Worm (Caenorhabditis elegans) whole organism, mixed stage, embryonic: ENCODE measurements around the gene F52C6.2.

Experiments
- M03D4.4 ChIP-seq: sonication (generic microtip); optimal IDR thresholded peaks from 2 replicates; lab custom pipeline; 2017; ENCODE audit warnings: mild to moderate bottlenecking, missing genetic modification characterization, missing compliant biosample characterization
- bed-3 ChIP-seq: fragments of 200-800 bp; sonication (Bioruptor generic); optimal IDR thresholded peaks from 3 replicates; lab custom pipeline; 2018; ENCODE audit warnings: mild to moderate bottlenecking, missing genetic modification characterization, moderate library complexity, missing compliant biosample characterization
- blmp-1 ChIP-seq: fragments of 150-350 bp; optimal IDR thresholded peaks from 2 replicates; lab custom pipeline; 2014; ENCODE audit warnings: missing biosample characterization, missing genetic modification characterization
- ceh-39 ChIP-seq: fragments of 150-350 bp; optimal IDR thresholded peaks from 2 replicates; lab custom pipeline; 2014; ENCODE audit warnings: missing biosample characterization, missing genetic modification characterization
- ceh-83 ChIP-seq: fragments of 200-800 bp; sonication (Bioruptor generic); optimal IDR thresholded peaks from 2 replicates; lab custom pipeline; 2018; ENCODE audit warnings: mild to moderate bottlenecking, missing genetic modification characterization, missing compliant biosample characterization
- ces-1 ChIP-seq: fragments of 150-350 bp; optimal IDR thresholded peaks from 2 replicates; lab custom pipeline; 2014; ENCODE audit warnings: missing biosample characterization, missing genetic modification reagents, missing genetic modification characterization
- drap-1 ChIP-seq: fragments of 200-800 bp; sonication (Bioruptor generic); optimal IDR thresholded peaks from 3 replicates; lab custom pipeline; 2018; ENCODE audit warnings: mild to moderate bottlenecking, missing genetic modification characterization, missing compliant biosample characterization
- elt-1 ChIP-seq: sonication (generic microtip); optimal IDR thresholded peaks from 2 replicates; lab custom pipeline; 2017; ENCODE audit warnings: missing genetic modification characterization, mild to moderate bottlenecking, missing compliant biosample characterization, antibody characterized with exemption, moderate library complexity, borderline replicate concordance; ENCODE audit not compliant: insufficient read depth
- elt-3 ChIP-seq: fragments of 150-350 bp; optimal IDR thresholded peaks from 2 replicates; lab custom pipeline; 2014; ENCODE audit warnings: missing biosample characterization, missing genetic modification characterization
- flh-1 ChIP-seq: fragments of 200-800 bp; sonication (Bioruptor generic); optimal IDR thresholded peaks from 2 replicates; lab custom pipeline; 2018; ENCODE audit warnings: mild to moderate bottlenecking, missing genetic modification characterization, moderate library complexity, missing compliant biosample characterization
- ham-2 ChIP-seq: fragments of 200-800 bp; sonication (Bioruptor generic); optimal IDR thresholded peaks from 2 replicates; lab custom pipeline; 2018; ENCODE audit warnings: mild to moderate bottlenecking, missing genetic modification characterization, missing compliant biosample characterization
- lin-13 ChIP-seq: fragments of 150-350 bp; optimal IDR thresholded peaks from 2 replicates; lab custom pipeline; 2014; ENCODE audit warnings: missing biosample characterization, missing genetic modification characterization
- lin-32 ChIP-seq: fragments of 200-800 bp; sonication (Bioruptor generic); optimal IDR thresholded peaks from 2 replicates; lab custom pipeline; 2018; ENCODE audit warnings: mild to moderate bottlenecking, missing genetic modification characterization, missing compliant biosample characterization
- lsy-2 ChIP-seq: fragments of 150-350 bp; optimal IDR thresholded peaks from 2 replicates; lab custom pipeline; 2014; ENCODE audit warnings: missing biosample characterization, missing genetic modification characterization
- mab-5 ChIP-seq: fragments of 150-350 bp; optimal IDR thresholded peaks from 2 replicates; lab custom pipeline; 2014; ENCODE audit warnings: missing biosample characterization, missing genetic modification characterization
- mep-1 ChIP-seq: fragments of 150-350 bp; optimal IDR thresholded peaks from 2 replicates; lab custom pipeline; 2017; ENCODE audit warnings: missing biosample characterization, missing genetic modification reagents, missing genetic modification characterization, inconsistent platforms
- mls-2 ChIP-seq: sonication (generic microtip); optimal IDR thresholded peaks from 2 replicates; lab custom pipeline; 2016; ENCODE audit warnings: mild to moderate bottlenecking, missing genetic modification characterization, moderate library complexity, missing compliant biosample characterization
- nhr-12 ChIP-seq: fragments of 150-350 bp; optimal IDR thresholded peaks from 2 replicates; lab custom pipeline; 2014; ENCODE audit warnings: missing biosample characterization, missing genetic modification characterization
- nhr-2 ChIP-seq: fragments of 150-350 bp; optimal IDR thresholded peaks from 2 replicates; lab custom pipeline; 2014; ENCODE audit warnings: missing biosample characterization, missing genetic modification characterization
- nhr-237 ChIP-seq: fragments of 150-350 bp; optimal IDR thresholded peaks from 2 replicates; lab custom pipeline; 2014; ENCODE audit warnings: missing biosample characterization, missing genetic modification characterization
- nhr-28 ChIP-seq: fragments of 150-350 bp; optimal IDR thresholded peaks from 2 replicates; lab custom pipeline; 2014; ENCODE audit warnings: missing biosample characterization, missing genetic modification characterization
- sem-2 ChIP-seq: fragments of 200-800 bp; sonication (Bioruptor generic); optimal IDR thresholded peaks from 2 replicates; lab custom pipeline; 2018; ENCODE audit warnings: mild to moderate bottlenecking, missing genetic modification characterization, missing compliant biosample characterization
- snpc-4 ChIP-seq: fragments of 150-350 bp; optimal IDR thresholded peaks from 2 replicates; lab custom pipeline; 2014; ENCODE audit warnings: missing biosample characterization, missing genetic modification characterization
- sptf-1 ChIP-seq: sonication (generic microtip); optimal IDR thresholded peaks from 2 replicates; lab custom pipeline; 2017; ENCODE audit warnings: mild to moderate bottlenecking, missing genetic modification characterization, moderate library complexity, missing compliant biosample characterization
- unc-120 ChIP-seq: sonication (generic microtip); optimal IDR thresholded peaks from 2 replicates; lab custom pipeline; 2017; ENCODE audit warnings: missing genetic modification characterization, missing compliant biosample characterization; ENCODE audit not compliant: poor library complexity, severe bottlenecking
- unc-39 ChIP-seq: fragments of 150-350 bp; optimal IDR thresholded peaks from 2 replicates; lab custom pipeline; 2014; ENCODE audit warnings: missing biosample characterization, missing genetic modification characterization
- unc-62 ChIP-seq: fragments of 150-350 bp; optimal IDR thresholded peaks from 2 replicates; lab custom pipeline; 2014; ENCODE audit warnings: missing biosample characterization, missing genetic modification reagents, missing genetic modification characterization
- zip-8 ChIP-seq: fragments of 150-350 bp; optimal IDR thresholded peaks from 2 replicates; lab custom pipeline; 2014; ENCODE audit warnings: missing biosample characterization, missing genetic modification characterization
- ztf-11 ChIP-seq: fragments of 150-350 bp; optimal IDR thresholded peaks from 2 replicates; lab custom pipeline; 2014; ENCODE audit warnings: missing biosample characterization, missing genetic modification characterization

The F52C6.2 gene

DNA sequence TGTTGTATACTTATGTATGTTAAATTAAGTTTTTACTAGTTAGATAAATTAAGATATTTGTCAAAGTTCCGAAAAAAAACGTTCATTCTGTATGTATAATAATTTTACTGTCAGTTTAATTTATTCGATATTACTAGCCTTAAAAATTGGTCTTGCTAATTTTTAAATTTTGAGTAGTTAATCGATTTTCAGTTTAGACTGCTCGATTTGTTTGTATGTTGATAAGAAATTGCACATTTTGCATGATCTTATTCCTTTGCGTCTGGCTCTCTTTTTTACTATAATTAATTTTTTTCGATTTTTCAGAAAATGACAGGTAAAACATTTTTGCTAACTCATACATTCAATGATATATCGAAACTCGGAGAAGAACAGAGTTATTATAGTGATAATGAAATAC, 26.3 kb upstream of the F52C6.2 start, which contains the start of gene math-24:
TSS of gene math-24 (plus strand) at position 301 of the 400 bp plus-strand sequence.
- no peak for TF ChIP-seq unc-62 (GFP tag; lab: Kevin White, UChicago)

DNA sequence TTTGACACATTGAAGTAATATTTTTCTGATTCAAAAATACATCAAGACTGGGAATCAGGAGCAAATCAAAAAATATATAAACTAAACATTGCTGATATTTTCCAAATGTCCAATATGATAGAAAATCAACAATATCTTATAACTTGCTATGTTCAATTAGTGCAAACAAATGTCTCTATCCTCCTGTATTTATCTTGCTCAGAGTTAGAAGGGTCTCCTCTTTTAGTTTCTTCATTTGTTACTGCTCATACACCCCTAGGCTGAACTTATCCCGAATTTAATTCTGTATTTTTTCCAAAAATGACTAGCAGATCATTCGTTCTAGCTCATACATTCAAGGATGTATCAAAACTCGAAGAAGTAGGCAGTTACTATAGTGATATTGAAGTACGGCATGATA, 24.3 kb upstream of the F52C6.2 start, which contains the start of gene math-23:
TSS of gene math-23 (plus strand) at position 301 of the 400 bp plus-strand sequence.
- TF ChIP-seq unc-62 (GFP tag; lab: Kevin White, UChicago) (no peak), sptf-1 (tag; lab: Kevin White, UChicago) (no peak)
- TF ChIP-seq, all 35 proteins: peak for 0

DNA sequence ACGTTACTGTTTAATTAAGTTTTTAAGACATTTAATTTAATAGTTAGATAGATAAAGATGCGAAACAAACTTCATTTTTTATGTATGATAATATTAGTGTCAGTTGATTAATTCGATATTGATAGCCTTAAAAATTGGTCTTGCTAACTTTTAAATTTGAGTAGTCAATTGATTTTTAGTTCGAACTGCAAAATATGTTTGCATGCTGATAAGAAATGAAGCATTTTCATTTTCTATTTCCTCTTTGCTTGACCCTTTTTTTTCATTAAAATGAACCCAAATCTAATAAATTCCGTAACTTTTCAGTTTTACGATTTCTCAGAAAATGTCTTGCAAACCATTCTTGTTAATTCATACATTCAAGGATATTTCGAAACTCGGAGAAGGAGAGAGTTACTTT, 21.2 kb upstream of the F52C6.2 start, which contains the start of gene math-22:
TSS of gene math-22 (plus strand) at position 301 of the 400 bp plus-strand sequence.
- TF ChIP-seq drap-1 (GFP tag; lab: Kevin White, UChicago) (no peak), nhr-12 (tag; lab: Kevin White, UChicago) (no peak), nhr-28 (tag; lab: Kevin White, UChicago) (no peak), mep-1 (no peak), elt-3 (tag; lab: Kevin White, UChicago) (no peak), ham-2 (GFP tag; lab: Kevin White, UChicago) (no peak), lin-32 (no peak), unc-39 (tag; lab: Kevin White, UChicago) (no peak)

DNA sequence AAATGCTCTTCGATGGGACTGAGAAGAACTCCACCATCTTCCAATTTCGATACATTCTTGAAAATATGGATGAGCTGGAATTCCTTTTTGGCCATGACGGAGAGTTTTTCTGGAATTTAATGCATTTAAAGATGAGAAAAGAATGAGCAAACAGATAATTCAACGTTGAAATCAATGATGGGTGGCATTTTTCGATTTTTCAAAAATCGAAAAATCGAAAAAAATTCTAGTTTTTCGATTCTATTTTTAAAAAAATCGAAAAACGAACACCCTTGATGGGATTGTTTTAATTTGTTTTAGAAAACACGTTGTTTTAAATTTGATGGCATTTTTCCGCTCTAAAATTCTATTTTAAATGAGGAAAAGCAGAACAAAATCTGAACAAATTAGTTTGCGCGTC, 13.5 kb upstream of the F52C6.2 start, which contains the start of gene math-31:
TSS of gene math-31 (minus strand) at position 101 of the 400 bp plus-strand sequence.
- no peak for TF ChIP-seq mls-2 (tag; lab: Kevin White, UChicago)
- no peak for TF ChIP-seq lsy-2 (tag; lab: Kevin White, UChicago)
- TF ChIP-seq ceh-83 (GFP tag; lab: Kevin White, UChicago) = no peak
- no peak for TF ChIP-seq lin-13
- TF ChIP-seq sptf-1 (tag; lab: Kevin White, UChicago) = no peak
- TF ChIP-seq M03D4.4 = no peak
- no peak for TF ChIP-seq ceh-39 (tag; lab: Kevin White, UChicago)
- no peak for TF ChIP-seq nhr-12 (tag; lab: Kevin White, UChicago)
- TF ChIP-seq unc-120 (tag; lab: Kevin White, UChicago) = no peak
- no peak for TF ChIP-seq unc-39 (tag; lab: Kevin White, UChicago)
- TF ChIP-seq blmp-1 = no peak
- no peak for TF ChIP-seq mab-5
- no peak for TF ChIP-seq elt-1

- no peak for TF ChIP-seq ceh-39 (tag; lab: Kevin White, UChicago)
- no peak for TF ChIP-seq bed-3 (GFP tag; lab: Kevin White, UChicago)
- no peak for TF ChIP-seq ztf-11 (tag; lab: Kevin White, UChicago)
- no peak for TF ChIP-seq sptf-1 (tag; lab: Kevin White, UChicago)
- no peak for TF ChIP-seq sem-2 (GFP tag; lab: Kevin White, UChicago)
- TF ChIP-seq ceh-83 (GFP tag; lab: Kevin White, UChicago) = no peak
- no peak for TF ChIP-seq drap-1 (GFP tag; lab: Kevin White, UChicago)
- TF ChIP-seq zip-8 = no peak
- TF ChIP-seq elt-3 (tag; lab: Kevin White, UChicago) = no peak
- no peak for TF ChIP-seq lsy-2 (tag; lab: Kevin White, UChicago)
- TF ChIP-seq ces-1 (GFP tag; lab: Kevin White, UChicago) = no peak
- no peak for TF ChIP-seq nhr-237 (tag; lab: Kevin White, UChicago)
- no peak for TF ChIP-seq ham-2 (GFP tag; lab: Kevin White, UChicago)
Measured at ce11 chrII:1917862-1918261, 8.4 kb upstream of the F52C6.2 start, which contains the start of gene bath-4. Gene bath-4 (minus strand): TSS chrII:1917962.

DNA sequence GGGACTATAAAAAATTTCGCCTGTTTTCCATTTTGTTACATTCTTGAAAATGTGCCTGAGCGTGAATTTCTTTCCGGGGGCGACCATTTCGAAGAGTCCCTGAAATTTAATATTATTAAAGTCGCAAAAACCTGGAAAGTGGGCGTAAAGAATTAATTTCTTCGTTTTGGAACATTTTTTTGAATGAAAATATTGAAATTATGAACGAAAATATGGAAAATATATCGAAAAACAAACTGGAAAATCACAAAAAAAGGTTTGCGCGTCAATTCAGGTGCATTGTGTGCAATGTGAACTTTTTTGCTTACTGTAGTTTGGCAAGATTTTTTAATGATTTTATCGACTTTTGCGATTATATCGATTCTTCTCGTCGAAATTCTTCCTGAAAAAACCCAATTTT, 5.2 kb upstream of the F52C6.2 start, which contains the start of gene bath-7:
TSS of gene bath-7 (minus strand) at position 101 of the 400 bp plus-strand sequence.
- TF ChIP-seq mep-1 = no peak
- no peak for TF ChIP-seq nhr-2 (tag; lab: Kevin White, UChicago)
- TF ChIP-seq ztf-11 (tag; lab: Kevin White, UChicago) = no peak
- TF ChIP-seq ceh-39 (tag; lab: Kevin White, UChicago) = no peak
- TF ChIP-seq flh-1 (GFP tag; lab: Kevin White, UChicago) = no peak
- TF ChIP-seq unc-120 (tag; lab: Kevin White, UChicago) = no peak
- no peak for TF ChIP-seq sptf-1 (tag; lab: Kevin White, UChicago)
- no peak for TF ChIP-seq nhr-28 (tag; lab: Kevin White, UChicago)
- TF ChIP-seq ceh-83 (GFP tag; lab: Kevin White, UChicago) = no peak
- TF ChIP-seq blmp-1 = no peak
- TF ChIP-seq lin-13 = no peak
- no peak for TF ChIP-seq mls-2 (tag; lab: Kevin White, UChicago)
- TF ChIP-seq nhr-12 (tag; lab: Kevin White, UChicago) = no peak
- TF ChIP-seq ces-1 (GFP tag; lab: Kevin White, UChicago) = no peak
- no peak for TF ChIP-seq zip-8
- TF ChIP-seq snpc-4 (tag; lab: Kevin White, UChicago) = no peak
- TF ChIP-seq mab-5 = no peak
